Worm (Caenorhabditis elegans) whole organism, L2 larva: ENCODE results near the gene isy-1.

Source experiments
- Y55F3AM.14 ChIP-seq: fragments of 200-800 bp; sonication (Bioruptor generic); optimal IDR thresholded peaks from 2 replicates; lab custom pipeline; 2018; ENCODE audit warnings: mild to moderate bottlenecking, missing genetic modification characterization, missing compliant biosample characterization
- ZK546.5 ChIP-seq: sonication (generic microtip); optimal IDR thresholded peaks from 2 replicates; lab custom pipeline; 2017; ENCODE audit warnings: missing biosample characterization, missing genetic modification characterization
- aly-2 ChIP-seq: fragments of 150-350 bp; optimal IDR thresholded peaks from 2 replicates; lab custom pipeline; 2014; ENCODE audit warnings: missing biosample characterization, missing genetic modification characterization
- ama-1 ChIP-seq: fragments of 150-350 bp; optimal IDR thresholded peaks from 2 replicates; lab custom pipeline; 2018; ENCODE audit warnings: inconsistent platforms
- blmp-1 ChIP-seq: sonication (generic microtip); optimal IDR thresholded peaks from 2 replicates; lab custom pipeline; 2017; ENCODE audit warnings: missing genetic modification characterization, mild to moderate bottlenecking, missing compliant biosample characterization, antibody characterized with exemption, moderate library complexity; ENCODE audit not compliant: insufficient read depth
- ceh-16 ChIP-seq: fragments of 150-350 bp; optimal IDR thresholded peaks from 2 replicates; lab custom pipeline; 2014; ENCODE audit warnings: missing biosample characterization, missing genetic modification characterization
- crh-2 ChIP-seq: sonication (generic microtip); optimal IDR thresholded peaks from 2 replicates; lab custom pipeline; 2017; ENCODE audit warnings: missing biosample characterization, missing genetic modification characterization
- dmd-4 ChIP-seq: sonication (generic microtip); optimal IDR thresholded peaks from 2 replicates; lab custom pipeline; 2017; ENCODE audit warnings: missing biosample characterization, missing genetic modification characterization
- egl-27 ChIP-seq: sonication (generic microtip); optimal IDR thresholded peaks from 3 replicates; lab custom pipeline; 2017; ENCODE audit warnings: missing biosample characterization, missing genetic modification reagents, missing genetic modification characterization
- elt-1 ChIP-seq: fragments of 150-350 bp; optimal IDR thresholded peaks from 2 replicates; lab custom pipeline; 2014; ENCODE audit warnings: missing biosample characterization, missing genetic modification characterization
- gmeb-1 ChIP-seq: fragments of 150-350 bp; optimal IDR thresholded peaks from 2 replicates; lab custom pipeline; 2014; ENCODE audit warnings: missing biosample characterization, missing genetic modification characterization
- lin-11 ChIP-seq: fragments of 150-350 bp; sonication (generic microtip); optimal IDR thresholded peaks from 2 replicates; lab custom pipeline; 2014; ENCODE audit warnings: missing biosample characterization, missing genetic modification characterization, inconsistent platforms, mixed read lengths
- lin-13 ChIP-seq: fragments of 150-350 bp; optimal IDR thresholded peaks from 2 replicates; lab custom pipeline; 2014; ENCODE audit warnings: missing biosample characterization, missing genetic modification reagents, missing genetic modification characterization
- lin-39 ChIP-seq: fragments of 150-350 bp; optimal IDR thresholded peaks from 2 replicates; lab custom pipeline; 2014; ENCODE audit warnings: missing biosample characterization, missing genetic modification reagents, missing genetic modification characterization
- lsy-2 ChIP-seq, 2 experiments: fragments of 150-350 bp in 1 of 2; sonication (generic microtip) in 1 of 2; optimal IDR thresholded peaks; 2 replicates each; lab custom pipeline; 2014 to 2017; ENCODE audit warnings: missing biosample characterization in 2 of 2, missing genetic modification characterization in 2 of 2
- mab-5 ChIP-seq: fragments of 150-350 bp; optimal IDR thresholded peaks from 2 replicates; lab custom pipeline; 2014; ENCODE audit warnings: missing biosample characterization, missing genetic modification characterization
- mbf-1 ChIP-seq: sonication (generic microtip); optimal IDR thresholded peaks from 2 replicates; lab custom pipeline; 2017; ENCODE audit warnings: missing biosample characterization, missing genetic modification characterization
- mdl-1 ChIP-seq, 2 experiments: fragments of 150-350 bp in 1 of 2; sonication (generic microtip) in 1 of 2; optimal IDR thresholded peaks; 2 replicates each; lab custom pipeline; 2017; ENCODE audit warnings: missing biosample characterization in 2 of 2, missing genetic modification characterization in 2 of 2
- nhr-10 ChIP-seq: sonication (generic microtip); optimal IDR thresholded peaks from 2 replicates; lab custom pipeline; 2017; ENCODE audit warnings: missing biosample characterization, missing genetic modification characterization
- nhr-12 ChIP-seq: fragments of 150-350 bp; optimal IDR thresholded peaks from 2 replicates; lab custom pipeline; 2014; ENCODE audit warnings: missing biosample characterization, missing genetic modification characterization
- nhr-21 ChIP-seq: fragments of 150-350 bp; optimal IDR thresholded peaks from 2 replicates; lab custom pipeline; 2014; ENCODE audit warnings: missing biosample characterization, missing genetic modification characterization
- nhr-23 ChIP-seq: fragments of 150-350 bp; optimal IDR thresholded peaks from 2 replicates; lab custom pipeline; 2014; ENCODE audit warnings: missing biosample characterization, missing genetic modification reagents, missing genetic modification characterization
- nhr-237 ChIP-seq: fragments of 150-350 bp; optimal IDR thresholded peaks from 2 replicates; lab custom pipeline; 2014; ENCODE audit warnings: missing biosample characterization, missing genetic modification characterization
- nhr-25 ChIP-seq: fragments of 150-350 bp; sonication (generic microtip); optimal IDR thresholded peaks from 3 replicates; lab custom pipeline; 2014; ENCODE audit warnings: missing biosample characterization, missing genetic modification characterization
- nhr-6 ChIP-seq: fragments of 150-350 bp; optimal IDR thresholded peaks from 2 replicates; lab custom pipeline; 2014; ENCODE audit warnings: missing biosample characterization, missing genetic modification characterization
- nhr-77 ChIP-seq: fragments of 150-350 bp; optimal IDR thresholded peaks from 2 replicates; lab custom pipeline; 2014; ENCODE audit warnings: missing biosample characterization, missing genetic modification characterization
- sem-4 ChIP-seq: fragments of 150-350 bp; optimal IDR thresholded peaks from 2 replicates; lab custom pipeline; 2014; ENCODE audit warnings: missing biosample characterization, missing genetic modification reagents, missing genetic modification characterization
- skn-1 ChIP-seq: sonication (generic microtip); optimal IDR thresholded peaks from 2 replicates; lab custom pipeline; 2017; ENCODE audit warnings: missing biosample characterization, missing genetic modification characterization
- snpc-4 ChIP-seq: fragments of 150-350 bp; optimal IDR thresholded peaks from 2 replicates; lab custom pipeline; 2014; ENCODE audit warnings: missing biosample characterization, missing genetic modification characterization
- unc-62 ChIP-seq: fragments of 150-350 bp; optimal IDR thresholded peaks from 2 replicates; lab custom pipeline; 2014; ENCODE audit warnings: missing biosample characterization, missing genetic modification reagents, missing genetic modification characterization
- ztf-1 ChIP-seq: fragments of 200-800 bp; sonication (Bioruptor generic); conservative IDR thresholded peaks from 2 replicates; pipeline ENCODE4 v1.3.6; 2022; ENCODE audit warnings: missing genetic modification characterization, missing compliant biosample characterization
- ztf-11 ChIP-seq: sonication (generic microtip); optimal IDR thresholded peaks from 2 replicates; lab custom pipeline; 2017; ENCODE audit warnings: missing biosample characterization, missing genetic modification characterization
- ztf-4 ChIP-seq: fragments of 150-350 bp; optimal IDR thresholded peaks from 2 replicates; lab custom pipeline; 2014; ENCODE audit warnings: missing biosample characterization, missing genetic modification characterization

The isy-1 gene

ce11 chrV:10991789-10992188 lies 8.7 kb downstream of the isy-1 start, which contains the start of gene frpr-9:
TSS of gene frpr-9 (plus strand) at chrV:10992089.
- TF ChIP-seq blmp-1 (tag; lab: Kevin White, UChicago) (no peak), lsy-2 (tag; optimal IDR thresholded peaks at IDR 0.05; lab: Kevin White, UChicago) (no peak), elt-1 (no peak), unc-62 (no peak), ztf-4 (no peak), ztf-1 (no peak), ama-1 (lab: Kevin White, UChicago) (no peak), ZK546.5 (no peak), mdl-1 (tag; optimal IDR thresholded peaks at IDR 0.05; lab: Kevin White, UChicago) (no peak), nhr-21 (no peak), lin-39 (tag; lab: Kevin White, UChicago) (no peak), nhr-77 (tag; lab: Kevin White, UChicago) (no peak)

- no peak for TF ChIP-seq egl-27
- no peak for TF ChIP-seq nhr-6
- TF ChIP-seq nhr-25: no peak
Observed at ce11 chrV:10981113-10981512, 19.4 kb downstream of the isy-1 start, which contains the start of gene fig-1. TSS of gene fig-1 (minus strand) at chrV:10981213.

ce11 chrV:10975091-10975490 lies 25.4 kb downstream of the isy-1 start:
- TF ChIP-seq snpc-4 (no peak), ceh-16 (tag; lab: Kevin White, UChicago) (no peak), nhr-23 (tag; lab: Kevin White, UChicago) (no peak)

ce11 chrV:10970930-10971329 lies 29.6 kb downstream of the isy-1 start:
- TF ChIP-seq nhr-237 (tag; lab: Kevin White, UChicago): no peak
- no peak for TF ChIP-seq ztf-11
- no peak for TF ChIP-seq ZK546.5
- no peak for TF ChIP-seq nhr-10 (tag; lab: Kevin White, UChicago)
- TF ChIP-seq sem-4 (tag; lab: Kevin White, UChicago): no peak
- no peak for TF ChIP-seq blmp-1 (tag; lab: Kevin White, UChicago)
- TF ChIP-seq nhr-23 (tag; lab: Kevin White, UChicago): no peak
- TF ChIP-seq lin-11: no peak

- no peak for TF ChIP-seq crh-2 (tag; lab: Kevin White, UChicago)
- no peak for TF ChIP-seq mab-5 (tag; lab: Kevin White, UChicago)
- TF ChIP-seq gmeb-1 (tag; lab: Kevin White, UChicago): no peak
- TF ChIP-seq Y55F3AM.14 (GFP tag; lab: Kevin White, UChicago): no peak
- TF ChIP-seq skn-1 (tag; lab: Kevin White, UChicago): no peak
- TF ChIP-seq nhr-12 (tag; lab: Kevin White, UChicago): no peak
- TF ChIP-seq ZK546.5: no peak
- no peak for TF ChIP-seq nhr-21
- TF ChIP-seq lin-39 (tag; lab: Kevin White, UChicago): no peak
- TF ChIP-seq elt-1: no peak
- TF ChIP-seq lin-13 (GFP tag; lab: Kevin White, UChicago): no peak
- TF ChIP-seq aly-2: no peak
- TF ChIP-seq nhr-23 (tag; lab: Kevin White, UChicago): no peak
- no peak for TF ChIP-seq ama-1 (lab: Kevin White, UChicago)
- no peak for TF ChIP-seq ztf-1
- no peak for TF ChIP-seq mbf-1 (tag; lab: Kevin White, UChicago)
- no peak for TF ChIP-seq sem-4 (tag; lab: Kevin White, UChicago)
- TF ChIP-seq nhr-10 (tag; lab: Kevin White, UChicago): no peak
- TF ChIP-seq ztf-4: no peak
- no peak for TF ChIP-seq lin-11
Observed at ce11 chrV:10970070-10970469, 30.4 kb downstream of the isy-1 start, which contains the start of gene F17C11.22. TSS of gene F17C11.22 (minus strand) at chrV:10970170.

ce11 chrV:10967594-10968273 lies 32.8 kb downstream of the isy-1 start:
- TF ChIP-seq dmd-4 (tag; lab: Kevin White, UChicago) (no peak), mab-5 (tag; lab: Kevin White, UChicago) (no peak), crh-2 (tag; lab: Kevin White, UChicago) (no peak)
